Fruit fly (Drosophila melanogaster): ENCODE data around the gene CG2955.

DNA sequence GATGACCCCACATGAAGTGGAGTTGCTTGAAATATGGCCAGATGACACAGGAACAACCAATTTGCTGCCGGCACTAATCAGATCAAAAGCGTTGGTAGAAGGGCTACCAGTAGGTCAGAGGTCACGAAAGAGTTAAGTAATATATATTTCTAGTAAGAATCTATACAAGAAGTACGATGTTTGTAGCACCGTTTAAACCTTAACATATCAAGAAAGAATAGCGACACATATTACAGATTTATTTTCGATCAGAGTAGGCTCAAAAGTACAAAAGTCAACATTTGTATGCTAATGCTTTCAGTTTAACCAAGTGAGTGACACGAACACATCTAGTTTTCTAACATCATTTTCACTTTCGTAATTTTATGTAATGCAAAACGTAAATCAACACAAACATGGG is at the start of gene CG2955:
- TF ChIP-seq toe (GFP tag; optimal IDR thresholded peaks at IDR 0.05) (no peak), kay (GFP tag; ENCODE audit: borderline replicate concordance) (no peak), CG5204 (GFP tag; optimal IDR thresholded peaks at IDR 0.05) (no peak), Crg-1 (GFP tag; optimal IDR thresholded peaks at IDR 0.05) (no peak), bab1 (GFP tag; optimal IDR thresholded peaks at IDR 0.05) (no peak), pad (GFP tag; optimal IDR thresholded peaks at IDR 0.05) (no peak), CG7045 (GFP tag; optimal IDR thresholded peaks at IDR 0.05) (no peak), Mnt (GFP tag; optimal IDR thresholded peaks at IDR 0.05) (no peak), CG11617 (GFP tag; optimal IDR thresholded peaks at IDR 0.05) (no peak), Hr96 (GFP tag; optimal IDR thresholded peaks at IDR 0.05) (no peak), CG7101 (tag; optimal IDR thresholded peaks at IDR 0.05) (no peak), cic (GFP tag; optimal IDR thresholded peaks at IDR 0.05) (no peak)
